Fruit fly (Drosophila melanogaster) whole organism, embryonic: ENCODE results near the gene CG17362.

Experiments
- Asciz ChIP-seq: fragments of 200-800 bp; sonication (Bioruptor generic); optimal IDR thresholded peaks from 2 replicates; lab custom pipeline; 2017; ENCODE audit warnings: missing biosample characterization, mild to moderate bottlenecking, missing genetic modification characterization, missing genetic modification reagents
- CG10267 ChIP-seq: fragments of 200-800 bp; sonication (Bioruptor generic); optimal IDR thresholded peaks from 2 replicates; lab custom pipeline; 2018; ENCODE audit warnings: missing biosample characterization, mild to moderate bottlenecking, missing genetic modification characterization, moderate library complexity
- CG10366 ChIP-seq: fragments of 200-800 bp; sonication (Bioruptor generic); IDR thresholded peaks from 2 replicates; pipeline ENCODE4 v1.3.6; 2022; ENCODE audit warnings: missing biosample characterization, missing genetic modification characterization
- CG11398 ChIP-seq: fragments of 200-800 bp; sonication (Bioruptor generic); optimal IDR thresholded peaks from 2 replicates; lab custom pipeline; 2016; ENCODE audit warnings: missing biosample characterization, missing genetic modification characterization
- CG11504 ChIP-seq: fragments of 200-800 bp; sonication (Bioruptor generic); optimal IDR thresholded peaks from 3 replicates; lab custom pipeline; 2019; ENCODE audit warnings: missing biosample characterization, mild to moderate bottlenecking, missing genetic modification characterization, moderate library complexity
- CG11695 ChIP-seq: fragments of 200-800 bp; sonication (Bioruptor generic); IDR thresholded peaks from 3 replicates; pipeline ENCODE4 v1.3.6; 2022; ENCODE audit warnings: missing biosample characterization, missing genetic modification characterization
- CG12236 ChIP-seq: fragments of 200-800 bp; sonication (Bioruptor generic); optimal IDR thresholded peaks from 2 replicates; lab custom pipeline; 2016; ENCODE audit warnings: missing biosample characterization, missing genetic modification characterization
- CG13775 ChIP-seq: fragments of 200-800 bp; sonication (Bioruptor generic); optimal IDR thresholded peaks from 3 replicates; lab custom pipeline; 2017; ENCODE audit warnings: missing biosample characterization, mild to moderate bottlenecking, missing genetic modification characterization
- CG14014 ChIP-seq: fragments of 200-800 bp; sonication (Bioruptor generic); IDR thresholded peaks from 2 replicates; pipeline ENCODE4 v1.3.6; 2022; ENCODE audit warnings: missing biosample characterization, missing genetic modification characterization
- CG14710 ChIP-seq: fragments of 200-800 bp; sonication (Bioruptor generic); optimal IDR thresholded peaks from 3 replicates; lab custom pipeline; 2019; ENCODE audit warnings: missing biosample characterization, mild to moderate bottlenecking, missing genetic modification characterization, moderate library complexity
- CG14965 ChIP-seq: fragments of 200-800 bp; sonication (Bioruptor generic); optimal IDR thresholded peaks from 2 replicates; lab custom pipeline; 2016; ENCODE audit warnings: missing biosample characterization, missing genetic modification characterization, borderline replicate concordance
- CG15696 ChIP-seq: fragments of 200-800 bp; sonication (Bioruptor generic); optimal IDR thresholded peaks from 2 replicates; lab custom pipeline; 2019; ENCODE audit warnings: missing biosample characterization, mild to moderate bottlenecking, missing genetic modification characterization, moderate library complexity
- CG17186 ChIP-seq: fragments of 200-800 bp; sonication (Bioruptor generic); optimal IDR thresholded peaks from 3 replicates; lab custom pipeline; 2017; ENCODE audit warnings: missing biosample characterization, missing genetic modification reagents, missing genetic modification characterization
- CG2116 ChIP-seq: fragments of 200-800 bp; sonication (Bioruptor generic); optimal IDR thresholded peaks from 3 replicates; lab custom pipeline; 2018; ENCODE audit warnings: missing biosample characterization, mild to moderate bottlenecking, missing genetic modification characterization
- CG31441 ChIP-seq: fragments of 200-800 bp; sonication (Bioruptor generic); IDR thresholded peaks from 2 replicates; pipeline ENCODE4 v1.3.6; 2022; ENCODE audit warnings: missing biosample characterization, missing genetic modification characterization
- CG32767 ChIP-seq: fragments of 200-800 bp; sonication (Bioruptor generic); IDR thresholded peaks from 2 replicates; pipeline ENCODE4 v1.3.6; 2022; ENCODE audit warnings: missing biosample characterization, missing genetic modification characterization
- CG3281 ChIP-seq: fragments of 200-800 bp; sonication (Bioruptor generic); optimal IDR thresholded peaks from 3 replicates; lab custom pipeline; 2017; ENCODE audit warnings: missing biosample characterization, mild to moderate bottlenecking, missing genetic modification characterization
- CG34224 ChIP-seq: fragments of 200-800 bp; sonication (Bioruptor generic); IDR thresholded peaks from 3 replicates; pipeline ENCODE4 v1.3.6; 2022; ENCODE audit warnings: missing biosample characterization, missing genetic modification characterization; ENCODE audit not compliant: partially characterized antibody
- CG4424 ChIP-seq: fragments of 200-800 bp; sonication (Bioruptor generic); optimal IDR thresholded peaks from 3 replicates; lab custom pipeline; 2016; ENCODE audit warnings: missing biosample characterization, missing genetic modification characterization
- CG4707 ChIP-seq: fragments of 200-800 bp; sonication (Bioruptor generic); optimal IDR thresholded peaks from 2 replicates; lab custom pipeline; 2018; ENCODE audit warnings: missing biosample characterization, mild to moderate bottlenecking, missing genetic modification characterization, moderate library complexity
- CG6175 ChIP-seq: fragments of 200-800 bp; sonication (Bioruptor generic); IDR thresholded peaks from 3 replicates; pipeline ENCODE4 v1.3.6; 2022; ENCODE audit warnings: missing biosample characterization, missing genetic modification characterization
- CG6791 ChIP-seq: fragments of 200-800 bp; sonication (Bioruptor generic); IDR thresholded peaks from 3 replicates; pipeline ENCODE4 v1.3.6; 2022; ENCODE audit warnings: missing biosample characterization, missing genetic modification characterization; ENCODE audit not compliant: partially characterized antibody
- CG8359 ChIP-seq: fragments of 200-800 bp; sonication (Bioruptor generic); optimal IDR thresholded peaks from 2 replicates; lab custom pipeline; 2017; ENCODE audit warnings: missing biosample characterization, mild to moderate bottlenecking, missing genetic modification characterization, borderline replicate concordance
- CG9876 ChIP-seq: fragments of 200-800 bp; sonication (Bioruptor generic); optimal IDR thresholded peaks from 2 replicates; lab custom pipeline; 2016; ENCODE audit warnings: missing biosample characterization, missing genetic modification characterization
- CG9932 ChIP-seq: fragments of 200-800 bp; sonication (Bioruptor generic); IDR thresholded peaks from 2 replicates; pipeline ENCODE4 v1.3.6; 2022; ENCODE audit warnings: missing biosample characterization, missing genetic modification characterization
- D19A ChIP-seq: fragments of 200-800 bp; optimal IDR thresholded peaks from 3 replicates; lab custom pipeline; 2019; ENCODE audit warnings: missing biosample characterization, mild to moderate bottlenecking, missing genetic modification characterization, moderate library complexity
- D19B ChIP-seq: fragments of 200-800 bp; sonication (Bioruptor generic); optimal IDR thresholded peaks from 2 replicates; lab custom pipeline; 2017; ENCODE audit warnings: missing biosample characterization, mild to moderate bottlenecking, missing genetic modification characterization
- Dp ChIP-seq: fragments of 200-800 bp; sonication (Bioruptor generic); optimal IDR thresholded peaks from 2 replicates; lab custom pipeline; 2018; ENCODE audit warnings: missing biosample characterization, mild to moderate bottlenecking, missing genetic modification characterization, moderate library complexity
- Ets65A ChIP-seq: fragments of 200-800 bp; sonication (Bioruptor generic); peaks from one replicate; lab custom pipeline; 2016; ENCODE audit warnings: missing biosample characterization, missing genetic modification characterization
- HmgZ ChIP-seq: fragments of 200-800 bp; sonication (Bioruptor generic); optimal IDR thresholded peaks from 2 replicates; lab custom pipeline; 2018; ENCODE audit warnings: missing biosample characterization, mild to moderate bottlenecking, missing genetic modification characterization
- Nf-YA ChIP-seq: fragments of 200-800 bp; sonication (Bioruptor generic); IDR thresholded peaks from 2 replicates; pipeline ENCODE4 v1.3.6; 2022; ENCODE audit warnings: missing biosample characterization, missing genetic modification characterization
- Xbp1 ChIP-seq: fragments of 200-800 bp; sonication (Bioruptor generic); optimal IDR thresholded peaks from 3 replicates; lab custom pipeline; 2016; ENCODE audit warnings: missing biosample characterization, mild to moderate bottlenecking, missing genetic modification characterization
- btn ChIP-seq: fragments of 200-800 bp; sonication (Bioruptor generic); optimal IDR thresholded peaks from 2 replicates; lab custom pipeline; 2016; ENCODE audit warnings: missing biosample characterization, missing genetic modification characterization
- cato ChIP-seq: fragments of 200-800 bp; sonication (Bioruptor generic); optimal IDR thresholded peaks from 2 replicates; lab custom pipeline; 2016; ENCODE audit warnings: missing biosample characterization, missing genetic modification characterization, borderline replicate concordance
- dmrt99B ChIP-seq: fragments of 200-800 bp; sonication (Bioruptor generic); optimal IDR thresholded peaks from 2 replicates; lab custom pipeline; 2018; ENCODE audit warnings: missing biosample characterization, mild to moderate bottlenecking, missing genetic modification characterization, moderate library complexity
- emc ChIP-seq: fragments of 200-800 bp; sonication (Bioruptor generic); optimal IDR thresholded peaks from 2 replicates; lab custom pipeline; 2016; ENCODE audit warnings: missing biosample characterization, missing genetic modification characterization
- ems ChIP-seq: fragments of 200-800 bp; sonication (Bioruptor generic); optimal IDR thresholded peaks from 3 replicates; lab custom pipeline; 2016; ENCODE audit warnings: missing biosample characterization, missing genetic modification characterization
- ewg ChIP-seq: fragments of 200-800 bp; sonication (Bioruptor generic); optimal IDR thresholded peaks from 3 replicates; lab custom pipeline; 2017; ENCODE audit warnings: mild to moderate bottlenecking, missing biosample characterization, missing genetic modification reagents, missing genetic modification characterization
- fd64A ChIP-seq: fragments of 200-800 bp; sonication (Bioruptor generic); optimal IDR thresholded peaks from 3 replicates; lab custom pipeline; 2018; ENCODE audit warnings: missing biosample characterization, mild to moderate bottlenecking, missing genetic modification characterization
- ftz-f1 ChIP-seq: fragments of 200-800 bp; sonication (Bioruptor generic); optimal IDR thresholded peaks from 2 replicates; lab custom pipeline; 2016; ENCODE audit warnings: missing biosample characterization, missing genetic modification characterization
- fu2 ChIP-seq: fragments of 200-800 bp; sonication (Bioruptor generic); optimal IDR thresholded peaks from 2 replicates; lab custom pipeline; 2016; ENCODE audit warnings: missing biosample characterization, missing genetic modification characterization
- gsb-n ChIP-seq: fragments of 200-800 bp; sonication (Bioruptor generic); optimal IDR thresholded peaks from 3 replicates; lab custom pipeline; 2018; ENCODE audit warnings: missing biosample characterization, mild to moderate bottlenecking, missing genetic modification characterization
- hkb ChIP-seq, 2 experiments: fragments of 200-800 bp in 1 of 2; fragments of >200 bp in 1 of 2; sonication (Bioruptor generic) in 1 of 2; IDR thresholded peaks in 1 of 2; optimal IDR thresholded peaks in 1 of 2; 2 replicates each; pipeline versions ENCODE4 v1.3.6 to Lab custom; 2017 to 2022; ENCODE audit warnings: missing biosample characterization in 1 of 2, missing genetic modification characterization in 1 of 2
- pb ChIP-seq: fragments of 200-800 bp; sonication (Bioruptor generic); optimal IDR thresholded peaks from 3 replicates; lab custom pipeline; 2016; ENCODE audit warnings: missing biosample characterization, missing genetic modification characterization
- pho ChIP-seq: fragments of 200-800 bp; sonication (Bioruptor generic); optimal IDR thresholded peaks from 2 replicates; lab custom pipeline; 2016; ENCODE audit warnings: missing biosample characterization, missing genetic modification characterization
- ranshi ChIP-seq: fragments of 200-800 bp; sonication (Bioruptor generic); IDR thresholded peaks from 2 replicates; pipeline ENCODE4 v1.3.6; 2022; ENCODE audit warnings: missing biosample characterization, missing genetic modification characterization
- schlank ChIP-seq: fragments of 200-800 bp; sonication (Bioruptor generic); optimal IDR thresholded peaks from 2 replicates; lab custom pipeline; 2018; ENCODE audit warnings: missing biosample characterization, mild to moderate bottlenecking, missing genetic modification characterization
- slbo ChIP-seq: fragments of 200-800 bp; sonication (Bioruptor generic); IDR thresholded peaks from 2 replicates; pipeline ENCODE4 v1.3.6; 2022; ENCODE audit warnings: missing biosample characterization, missing genetic modification characterization
- tin ChIP-seq: fragments of 200-800 bp; sonication (Bioruptor generic); optimal IDR thresholded peaks from 3 replicates; lab custom pipeline; 2016; ENCODE audit warnings: missing biosample characterization, missing genetic modification characterization
- yki ChIP-seq: fragments of >200 bp; optimal IDR thresholded peaks from 3 replicates; lab custom pipeline; 2018

The CG17362 gene

DNA sequence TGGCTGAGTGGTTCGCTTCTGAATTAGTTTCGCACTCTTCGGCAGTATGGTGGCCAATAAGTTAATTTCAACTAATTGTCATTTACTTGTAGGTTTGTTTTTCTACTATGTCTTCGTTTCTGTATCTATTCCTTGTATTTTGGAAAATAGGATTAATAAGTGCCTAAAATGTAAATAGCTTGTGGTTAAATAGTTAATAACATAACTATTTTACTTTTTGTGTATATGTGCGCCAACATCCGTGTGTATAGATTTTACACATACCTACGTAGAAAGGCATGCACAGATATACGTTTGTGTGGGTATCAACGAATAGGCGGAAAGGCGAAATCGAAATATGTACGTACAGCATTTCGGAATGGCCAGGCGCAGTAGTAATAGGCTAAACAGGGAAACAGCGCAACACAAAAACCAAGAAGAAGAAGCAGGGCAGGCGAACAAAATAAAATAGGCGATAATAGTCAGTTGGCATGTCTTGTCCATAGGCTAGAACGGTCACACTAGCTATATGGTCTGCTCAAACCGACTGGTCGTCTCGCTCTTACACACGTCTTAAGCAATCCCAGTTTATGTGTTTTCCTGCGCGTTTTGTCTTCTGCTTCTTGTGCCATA is 16.2 kb downstream of the CG17362 start (continued):
- TF ChIP-seq hkb (optimal IDR thresholded peaks at IDR 0.05; lab: Kevin White, UChicago) (no peak), hkb (GFP tag; IDR thresholded peaks at IDR 0.05; lab: Robert Waterston, UW) (no peak; the same call in 1 of the 2 replicates), pho (no peak), pb (GFP tag; lab: Kevin White, UChicago) (no peak), CG8359 (GFP tag; lab: Kevin White, UChicago) (no peak), D19B (no peak), CG2116 (GFP tag; lab: Kevin White, UChicago) (no peak), ftz-f1 (GFP tag; lab: Kevin White, UChicago) (no peak), ewg (peak; percentile 90), CG4424 (no peak), CG13775 (GFP tag; lab: Kevin White, UChicago) (no peak), CG17186 (GFP tag; lab: Kevin White, UChicago) (peak; percentile 60), HmgZ (tag; lab: Kevin White, UChicago) (peak; percentile 60), CG14710 (tag; lab: Kevin White, UChicago) (peak; percentile 10), ems (GFP tag; lab: Kevin White, UChicago) (no peak), fu2 (GFP tag; lab: Kevin White, UChicago) (no peak), CG11398 (GFP tag; lab: Kevin White, UChicago) (no peak), dmrt99B (tag; lab: Kevin White, UChicago) (no peak), CG14965 (GFP tag; lab: Kevin White, UChicago) (no peak), cato (GFP tag; lab: Kevin White, UChicago) (no peak), CG11504 (tag; lab: Kevin White, UChicago) (no peak), CG11695 (GFP tag; lab: Robert Waterston, UW) (no peak), CG10267 (tag; lab: Kevin White, UChicago) (no peak), CG9932 (GFP tag; lab: Robert Waterston, UW) (no peak), emc (GFP tag; lab: Kevin White, UChicago) (no peak), CG32767 (GFP tag; lab: Robert Waterston, UW) (peak; percentile 74), slbo (GFP tag; lab: Robert Waterston, UW) (peak; percentile 27; the same call in 1 of the 2 replicates), CG15696 (tag; lab: Kevin White, UChicago) (no peak), CG31441 (GFP tag; lab: Robert Waterston, UW) (0 out of 2 replicates have a peak, but pooled peaks have one; percentile 20), CG10366 (GFP tag; lab: Robert Waterston, UW) (no peak), schlank (tag; lab: Kevin White, UChicago) (no peak), Asciz (GFP tag; lab: Kevin White, UChicago) (no peak), CG3281 (GFP tag; lab: Kevin White, UChicago) (no peak), ranshi (GFP tag; lab: Robert Waterston, UW) (no peak), Xbp1 (no peak), Nf-YA (GFP tag; lab: Robert Waterston, UW) (no peak), Dp (GFP tag; lab: Kevin White, UChicago) (no peak), gsb-n (tag; lab: Kevin White, UChicago) (no peak), btn (GFP tag; lab: Kevin White, UChicago) (no peak), CG9876 (no peak), D19A (no peak), CG4707 (no peak), Ets65A (no peak), CG34224 (GFP tag; lab: Robert Waterston, UW) (no peak), yki (lab: Kevin White, UChicago) (no peak), CG6791 (GFP tag; lab: Robert Waterston, UW) (no peak), CG14014 (GFP tag; lab: Robert Waterston, UW) (no peak), CG6175 (no peak), tin (GFP tag; lab: Kevin White, UChicago) (no peak), fd64A (GFP tag; lab: Kevin White, UChicago) (no peak), CG12236 (GFP tag; lab: Kevin White, UChicago) (no peak)
